Worm (Caenorhabditis elegans) whole organism, L4 larva: ENCODE measurements around the gene W06G6.11.

Experiments used
- R02D3.7 ChIP-seq: fragments of 150-350 bp; sonication (generic microtip); optimal IDR thresholded peaks from 3 replicates; lab custom pipeline; 2014; ENCODE audit warnings: missing biosample characterization, missing genetic modification characterization
- T20F7.1 ChIP-seq: fragments of 200-800 bp; sonication (Bioruptor generic); optimal IDR thresholded peaks from 2 replicates; lab custom pipeline; 2018; ENCODE audit warnings: mild to moderate bottlenecking, missing genetic modification characterization, missing compliant biosample characterization
- Y105C5A.15 ChIP-seq: fragments of 200-800 bp; sonication (Bioruptor generic); IDR thresholded peaks from 2 replicates; pipeline ENCODE4 v1.3.6; 2022; ENCODE audit warnings: missing genetic modification characterization, missing compliant biosample characterization
- Y48G9A.11 ChIP-seq: fragments of 200-800 bp; sonication (Bioruptor generic); IDR thresholded peaks from 2 replicates; pipeline ENCODE4 v1.3.6; 2022; ENCODE audit warnings: missing genetic modification reagents, missing genetic modification characterization, missing compliant biosample characterization
- Y5F2A.4 ChIP-seq: fragments of 200-800 bp; sonication (Bioruptor generic); optimal IDR thresholded peaks from 2 replicates; lab custom pipeline; 2018; ENCODE audit warnings: mild to moderate bottlenecking, missing genetic modification characterization, missing compliant biosample characterization
- aly-2 ChIP-seq: sonication (generic microtip); optimal IDR thresholded peaks from 2 replicates; lab custom pipeline; 2018; ENCODE audit warnings: missing biosample characterization, missing genetic modification characterization
- ceh-20 ChIP-seq: fragments of 200-800 bp; sonication (Bioruptor generic); IDR thresholded peaks from 2 replicates; pipeline ENCODE4 v1.3.6; 2022; ENCODE audit warnings: missing genetic modification reagents, missing genetic modification characterization, missing compliant biosample characterization
- ceh-32 ChIP-seq: sonication (generic microtip); optimal IDR thresholded peaks from 2 replicates; lab custom pipeline; 2016; ENCODE audit warnings: mild to moderate bottlenecking, missing genetic modification characterization, missing compliant biosample characterization; ENCODE audit not compliant: poor library complexity
- ceh-62 ChIP-seq: sonication (generic microtip); optimal IDR thresholded peaks from 2 replicates; lab custom pipeline; 2017; ENCODE audit warnings: missing biosample characterization, missing genetic modification characterization
- cey-2 ChIP-seq: sonication (generic microtip); optimal IDR thresholded peaks from 3 replicates; lab custom pipeline; 2017; ENCODE audit warnings: missing genetic modification characterization, mild to moderate bottlenecking, missing compliant biosample characterization, antibody characterized with exemption, borderline replicate concordance; ENCODE audit not compliant: insufficient read depth
- daf-16 ChIP-seq, 3 experiments: sonication (generic microtip); optimal IDR thresholded peaks; 2 replicates each; lab custom pipeline; 2016 to 2017; ENCODE audit warnings: missing genetic modification characterization in 3 of 3, missing genetic modification reagents in 3 of 3, mild to moderate bottlenecking in 2 of 3, missing compliant biosample characterization in 2 of 3, missing biosample characterization in 1 of 3, moderate library complexity in 1 of 3
- dmd-6 ChIP-seq: fragments of 200-800 bp; sonication (Bioruptor generic); IDR thresholded peaks from 2 replicates; pipeline ENCODE4 v1.3.6; 2022; ENCODE audit warnings: missing genetic modification reagents, missing genetic modification characterization, missing compliant biosample characterization
- dmd-9 ChIP-seq: fragments of 200-800 bp; sonication (Bioruptor generic); IDR thresholded peaks from 2 replicates; pipeline ENCODE4 v1.3.6; 2022; ENCODE audit warnings: missing genetic modification reagents, missing genetic modification characterization, missing compliant biosample characterization
- dve-1 ChIP-seq: sonication (generic microtip); optimal IDR thresholded peaks from 2 replicates; lab custom pipeline; 2017; ENCODE audit warnings: antibody characterized with exemption, mild to moderate bottlenecking, missing genetic modification characterization, missing compliant biosample characterization; ENCODE audit not compliant: insufficient read depth
- egl-43 ChIP-seq: fragments of 200-800 bp; sonication (Bioruptor generic); IDR thresholded peaks from 2 replicates; pipeline ENCODE4 v1.3.6; 2022; ENCODE audit warnings: missing genetic modification reagents, missing genetic modification characterization, missing compliant biosample characterization
- fkh-10 ChIP-seq: fragments of 150-350 bp; optimal IDR thresholded peaks from 2 replicates; lab custom pipeline; 2014; ENCODE audit warnings: missing biosample characterization, missing genetic modification reagents, missing genetic modification characterization
- hlh-11 ChIP-seq: fragments of 200-800 bp; sonication (Bioruptor generic); optimal IDR thresholded peaks from 2 replicates; lab custom pipeline; 2018; ENCODE audit warnings: mild to moderate bottlenecking, missing genetic modification characterization, missing compliant biosample characterization
- lin-13 ChIP-seq: fragments of 150-350 bp; optimal IDR thresholded peaks from 2 replicates; lab custom pipeline; 2014; ENCODE audit warnings: missing biosample characterization, missing genetic modification reagents, missing genetic modification characterization
- lin-15B ChIP-seq: fragments of 150-350 bp; sonication (generic microtip); optimal IDR thresholded peaks from 3 replicates; lab custom pipeline; 2014; ENCODE audit warnings: missing biosample characterization, missing genetic modification characterization
- lin-38 ChIP-seq: fragments of 200-800 bp; sonication (Bioruptor generic); IDR thresholded peaks from 2 replicates; pipeline ENCODE4 v1.3.6; 2022; ENCODE audit warnings: missing genetic modification reagents, missing genetic modification characterization, missing compliant biosample characterization
- mxl-3 ChIP-seq: fragments of 200-800 bp; sonication (Bioruptor generic); optimal IDR thresholded peaks from 2 replicates; lab custom pipeline; 2018; ENCODE audit warnings: mild to moderate bottlenecking, missing genetic modification characterization, missing compliant biosample characterization
- nhr-28 ChIP-seq: fragments of 150-350 bp; optimal IDR thresholded peaks from 2 replicates; lab custom pipeline; 2014; ENCODE audit warnings: missing biosample characterization, missing genetic modification characterization
- nhr-48 ChIP-seq: sonication (generic microtip); optimal IDR thresholded peaks from 2 replicates; lab custom pipeline; 2016; ENCODE audit warnings: mild to moderate bottlenecking, missing genetic modification characterization, missing compliant biosample characterization
- nhr-77 ChIP-seq: fragments of 150-350 bp; optimal IDR thresholded peaks from 2 replicates; lab custom pipeline; 2014; ENCODE audit warnings: missing biosample characterization, missing genetic modification characterization
- php-3 ChIP-seq: fragments of 200-800 bp; sonication (Bioruptor generic); IDR thresholded peaks from 2 replicates; pipeline ENCODE4 v1.3.6; 2022; ENCODE audit warnings: missing genetic modification reagents, missing genetic modification characterization, missing compliant biosample characterization
- pqm-1 ChIP-seq: sonication (generic microtip); optimal IDR thresholded peaks from 2 replicates; lab custom pipeline; 2017; ENCODE audit warnings: missing biosample characterization, missing genetic modification characterization
- rbr-2 ChIP-seq: sonication (generic microtip); optimal IDR thresholded peaks from 2 replicates; lab custom pipeline; 2016; ENCODE audit warnings: missing genotype, missing genetic modification characterization, missing compliant biosample characterization
- sdz-12 ChIP-seq: fragments of 200-800 bp; sonication (Bioruptor generic); optimal IDR thresholded peaks from 2 replicates; lab custom pipeline; 2018; ENCODE audit warnings: mild to moderate bottlenecking, missing genetic modification characterization, missing compliant biosample characterization
- spr-3 ChIP-seq: fragments of 200-800 bp; sonication (Bioruptor generic); optimal IDR thresholded peaks from 2 replicates; lab custom pipeline; 2018; ENCODE audit warnings: mild to moderate bottlenecking, missing genetic modification characterization, missing compliant biosample characterization
- tag-97 ChIP-seq: fragments of 200-800 bp; sonication (Bioruptor generic); IDR thresholded peaks from 2 replicates; pipeline ENCODE4 v1.3.6; 2022; ENCODE audit warnings: missing genetic modification characterization, missing compliant biosample characterization
- tra-1 ChIP-seq: fragments of 200-800 bp; sonication (Bioruptor generic); IDR thresholded peaks from 2 replicates; pipeline ENCODE4 v1.3.6; 2022; ENCODE audit warnings: missing genetic modification reagents, missing genetic modification characterization, missing compliant biosample characterization
- vab-7 ChIP-seq: fragments of 200-800 bp; sonication (Bioruptor generic); IDR thresholded peaks from 2 replicates; pipeline ENCODE4 v1.3.6; 2022; ENCODE audit warnings: missing genetic modification reagents, missing genetic modification characterization, missing compliant biosample characterization
- zfp-3 ChIP-seq: fragments of 200-800 bp; sonication (Bioruptor generic); conservative IDR thresholded peaks from 2 replicates; pipeline ENCODE4 v1.3.6; 2022; ENCODE audit warnings: missing genetic modification reagents, missing genetic modification characterization, missing compliant biosample characterization
- zip-11 ChIP-seq: fragments of 200-800 bp; sonication (Bioruptor generic); IDR thresholded peaks from 2 replicates; pipeline ENCODE4 v1.3.6; 2022; ENCODE audit warnings: missing genetic modification characterization, missing compliant biosample characterization
- ztf-11 ChIP-seq: fragments of 150-350 bp; optimal IDR thresholded peaks from 2 replicates; lab custom pipeline; 2014; ENCODE audit warnings: missing biosample characterization, missing genetic modification characterization

Gene W06G6.11

ce11 chrV:16610791-16611385 is 38.2 kb downstream of the W06G6.11 start, which contains the start of gene srw-54:
srw-54 (plus strand) TSS chrV:16611335.
- TF ChIP-seq nhr-28 (peak; percentile 59), pqm-1 (tag; lab: Kevin White, UChicago) (peak; percentile 29), vab-7 (no peak), daf-16 (GFP tag; optimal IDR thresholded peaks at IDR 0.05; lab: Kevin White, UChicago) (no peak), daf-16 (tag; optimal IDR thresholded peaks at IDR 0.05; lab: Kevin White, UChicago) (peak; percentile 92), egl-43 (GFP tag; lab: Robert Waterston, UW) (no peak), php-3 (GFP tag; lab: Robert Waterston, UW) (no peak; the same call in 1 of the 2 replicates), dmd-6 (GFP tag; lab: Robert Waterston, UW) (peak; percentile 38; the same call in 1 of the 2 replicates), dve-1 (tag; lab: Kevin White, UChicago) (peak; percentile 23)

ce11 chrV:16610094-16610493 is 39.0 kb downstream of the W06G6.11 start:
- TF ChIP-seq pqm-1 (tag; lab: Kevin White, UChicago) (peak; percentile 82), sdz-12 (GFP tag; lab: Kevin White, UChicago) (no peak), php-3 (GFP tag; lab: Robert Waterston, UW) (0 out of 2 replicates have a peak, but pooled peaks have one; percentile 9), nhr-48 (tag; lab: Kevin White, UChicago) (no peak), daf-16 (GFP tag; optimal IDR thresholded peaks at IDR 0.05; lab: Kevin White, UChicago) (no peak), daf-16 (tag; optimal IDR thresholded peaks at IDR 0.05; lab: Kevin White, UChicago) (peak; percentile 93), nhr-28 (peak; percentile 82), nhr-77 (tag; lab: Kevin White, UChicago) (peak; percentile 54), hlh-11 (tag; lab: Kevin White, UChicago) (peak; percentile 21), fkh-10 (GFP tag; lab: Kevin White, UChicago) (no peak), dve-1 (tag; lab: Kevin White, UChicago) (peak; percentile 28), aly-2 (tag; lab: Kevin White, UChicago) (no peak), ceh-62 (tag; lab: Kevin White, UChicago) (no peak)
- TF ChIP-seq, all 104 proteins: peak for 7

ce11 chrV:16608478-16608877 is 40.6 kb downstream of the W06G6.11 start:
- TF ChIP-seq nhr-28 (peak; percentile 65), dve-1 (tag; lab: Kevin White, UChicago) (peak; percentile 8), lin-38 (GFP tag; lab: Robert Waterston, UW) (no peak), tra-1 (no peak), ceh-20 (GFP tag; lab: Robert Waterston, UW) (no peak), cey-2 (tag; lab: Kevin White, UChicago) (no peak), ztf-11 (tag; lab: Kevin White, UChicago) (no peak), T20F7.1 (no peak), mxl-3 (no peak), zip-11 (no peak), nhr-77 (tag; lab: Kevin White, UChicago) (no peak), Y48G9A.11 (no peak), rbr-2 (tag; lab: Kevin White, UChicago) (no peak), R02D3.7 (tag; lab: Kevin White, UChicago) (no peak), daf-16 (GFP tag; optimal IDR thresholded peaks at IDR 0.05; lab: Kevin White, UChicago) (no peak), daf-16 (tag; optimal IDR thresholded peaks at IDR 0.05; lab: Kevin White, UChicago) (peak; percentile 12), Y5F2A.4 (GFP tag; lab: Kevin White, UChicago) (no peak), tag-97 (GFP tag; lab: Robert Waterston, UW) (no peak), lin-15B (tag; lab: Kevin White, UChicago) (no peak), ceh-62 (tag; lab: Kevin White, UChicago) (no peak), pqm-1 (tag; lab: Kevin White, UChicago) (no peak), zfp-3 (GFP tag; lab: Robert Waterston, UW) (no peak), ceh-32 (no peak), lin-13 (GFP tag; lab: Kevin White, UChicago) (no peak), spr-3 (GFP tag; lab: Kevin White, UChicago) (no peak), hlh-11 (tag; lab: Kevin White, UChicago) (no peak), dmd-9 (no peak), Y105C5A.15 (GFP tag; lab: Robert Waterston, UW) (no peak)
